Worm (Caenorhabditis elegans) whole organism, early embryonic: ENCODE measurements around the gene vkmt-1.

Source experiments
- ama-1 ChIP-seq: fragments of 150-350 bp; optimal IDR thresholded peaks from 2 replicates; lab custom pipeline; 2014
- hnd-1 ChIP-seq: sonication (generic microtip); optimal IDR thresholded peaks from 2 replicates; lab custom pipeline; 2016; ENCODE audit warnings: missing genetic modification characterization, missing compliant biosample characterization

ce11 chrIV:12238851-12239250, 39.7 kb upstream of the vkmt-1 start, which contains the start of gene sre-19:
- no peak for TF ChIP-seq ama-1 (lab: Kevin White, UChicago)
- TF ChIP-seq hnd-1 (tag; lab: Kevin White, UChicago), result no peak
